Worm (Caenorhabditis elegans) whole organism, L4 larva: ENCODE measurements around the gene srw-26.
"Not testable (repeated sequence)": the region's sequence is repeated elsewhere in the genome, so short reads cannot be mapped to it uniquely, and the experiment has no call there.

Experiments used
- F10B5.3 ChIP-seq: sonication (generic microtip); optimal IDR thresholded peaks from 2 replicates; lab custom pipeline; 2016; ENCODE audit warnings: mild to moderate bottlenecking, missing genetic modification characterization, missing compliant biosample characterization
- F37D6.2 ChIP-seq: sonication (generic microtip); optimal IDR thresholded peaks from 2 replicates; lab custom pipeline; 2016; ENCODE audit warnings: mild to moderate bottlenecking, missing genetic modification characterization, missing compliant biosample characterization
- F44E2.7 ChIP-seq: fragments of 200-800 bp; sonication (Bioruptor generic); IDR thresholded peaks from 2 replicates; pipeline ENCODE4 v2.1.2; 2022; ENCODE audit warnings: missing genetic modification characterization, missing compliant biosample characterization
- Y5F2A.4 ChIP-seq: fragments of 200-800 bp; sonication (Bioruptor generic); optimal IDR thresholded peaks from 2 replicates; lab custom pipeline; 2018; ENCODE audit warnings: mild to moderate bottlenecking, missing genetic modification characterization, missing compliant biosample characterization
- ZK546.5 ChIP-seq, 2 experiments: sonication (generic microtip); optimal IDR thresholded peaks; 2 replicates each; lab custom pipeline; 2017; ENCODE audit warnings: missing biosample characterization in 2 of 2, missing genetic modification characterization in 2 of 2
- aha-1 ChIP-seq: fragments of 150-350 bp; peaks from one replicate; lab custom pipeline; 2014; ENCODE audit warnings: missing biosample characterization, missing genetic modification characterization
- arid-1 ChIP-seq: fragments of 200-800 bp; sonication (Bioruptor generic); conservative IDR thresholded peaks from 2 replicates; pipeline ENCODE4 v1.3.6; 2022; ENCODE audit warnings: missing genetic modification reagents, missing genetic modification characterization, missing compliant biosample characterization
- ceh-20 ChIP-seq: fragments of 200-800 bp; sonication (Bioruptor generic); IDR thresholded peaks from 2 replicates; pipeline ENCODE4 v1.3.6; 2022; ENCODE audit warnings: missing genetic modification reagents, missing genetic modification characterization, missing compliant biosample characterization
- ceh-62 ChIP-seq: sonication (generic microtip); optimal IDR thresholded peaks from 2 replicates; lab custom pipeline; 2017; ENCODE audit warnings: missing biosample characterization, missing genetic modification characterization
- ctbp-1 ChIP-seq: fragments of 200-800 bp; sonication (Bioruptor generic); IDR thresholded peaks from 2 replicates; pipeline ENCODE4 v1.3.6; 2022; ENCODE audit warnings: missing genetic modification reagents, missing genetic modification characterization, missing compliant biosample characterization
- daf-16 ChIP-seq, 3 experiments: sonication (generic microtip); optimal IDR thresholded peaks; 2 replicates each; lab custom pipeline; 2016 to 2017; ENCODE audit warnings: missing genetic modification characterization in 3 of 3, missing genetic modification reagents in 3 of 3, mild to moderate bottlenecking in 2 of 3, missing compliant biosample characterization in 2 of 3, missing biosample characterization in 1 of 3, moderate library complexity in 1 of 3
- dmd-6 ChIP-seq: fragments of 200-800 bp; sonication (Bioruptor generic); IDR thresholded peaks from 2 replicates; pipeline ENCODE4 v1.3.6; 2022; ENCODE audit warnings: missing genetic modification reagents, missing genetic modification characterization, missing compliant biosample characterization
- dpl-1 ChIP-seq: fragments of 150-350 bp; optimal IDR thresholded peaks from 2 replicates; lab custom pipeline; 2014; ENCODE audit warnings: missing biosample characterization, missing genetic modification reagents, missing genetic modification characterization
- egl-27 ChIP-seq: sonication (generic microtip); optimal IDR thresholded peaks from 3 replicates; lab custom pipeline; 2017; ENCODE audit warnings: missing biosample characterization, missing genetic modification reagents, missing genetic modification characterization
- gei-8 ChIP-seq: fragments of 200-800 bp; sonication (Bioruptor generic); optimal IDR thresholded peaks from 2 replicates; lab custom pipeline; 2018; ENCODE audit warnings: mild to moderate bottlenecking, missing genetic modification characterization, missing compliant biosample characterization
- hlh-11 ChIP-seq: fragments of 200-800 bp; sonication (Bioruptor generic); optimal IDR thresholded peaks from 2 replicates; lab custom pipeline; 2018; ENCODE audit warnings: mild to moderate bottlenecking, missing genetic modification characterization, missing compliant biosample characterization
- jun-1 ChIP-seq: fragments of 150-350 bp; optimal IDR thresholded peaks from 2 replicates; lab custom pipeline; 2014; ENCODE audit warnings: missing biosample characterization, missing genetic modification reagents, missing genetic modification characterization
- lim-7 ChIP-seq: fragments of 200-800 bp; sonication (Bioruptor generic); IDR thresholded peaks from 2 replicates; pipeline ENCODE4 v1.3.6; 2022; ENCODE audit warnings: missing genetic modification characterization, missing compliant biosample characterization
- lin-38 ChIP-seq: fragments of 200-800 bp; sonication (Bioruptor generic); IDR thresholded peaks from 2 replicates; pipeline ENCODE4 v1.3.6; 2022; ENCODE audit warnings: missing genetic modification reagents, missing genetic modification characterization, missing compliant biosample characterization
- madf-9 ChIP-seq: fragments of 200-800 bp; sonication (Bioruptor generic); conservative IDR thresholded peaks from 2 replicates; pipeline ENCODE4 v1.3.6; 2022; ENCODE audit warnings: missing genetic modification reagents, missing genetic modification characterization, missing compliant biosample characterization
- mxl-2 ChIP-seq: fragments of 200-800 bp; sonication (Bioruptor generic); conservative IDR thresholded peaks from 2 replicates; pipeline ENCODE4 v1.3.6; 2022; ENCODE audit warnings: missing genetic modification reagents, missing genetic modification characterization, missing compliant biosample characterization
- nhr-111 ChIP-seq: fragments of 200-800 bp; sonication (Bioruptor generic); optimal IDR thresholded peaks from 2 replicates; lab custom pipeline; 2018; ENCODE audit warnings: mild to moderate bottlenecking, missing genetic modification characterization, missing compliant biosample characterization
- nhr-28 ChIP-seq: fragments of 150-350 bp; optimal IDR thresholded peaks from 2 replicates; lab custom pipeline; 2014; ENCODE audit warnings: missing biosample characterization, missing genetic modification characterization
- nhr-41 ChIP-seq: fragments of 200-800 bp; sonication (Bioruptor generic); IDR thresholded peaks from 2 replicates; pipeline ENCODE4 v1.3.6; 2022; ENCODE audit warnings: missing genetic modification reagents, missing genetic modification characterization, missing compliant biosample characterization
- nhr-42 ChIP-seq: fragments of 200-800 bp; sonication (Bioruptor generic); IDR thresholded peaks from 2 replicates; pipeline ENCODE4 v1.3.6; 2022; ENCODE audit warnings: missing genetic modification characterization, missing compliant biosample characterization
- nhr-48 ChIP-seq: sonication (generic microtip); optimal IDR thresholded peaks from 2 replicates; lab custom pipeline; 2016; ENCODE audit warnings: mild to moderate bottlenecking, missing genetic modification characterization, missing compliant biosample characterization
- php-3 ChIP-seq: fragments of 200-800 bp; sonication (Bioruptor generic); IDR thresholded peaks from 2 replicates; pipeline ENCODE4 v1.3.6; 2022; ENCODE audit warnings: missing genetic modification reagents, missing genetic modification characterization, missing compliant biosample characterization
- pqm-1 ChIP-seq: sonication (generic microtip); optimal IDR thresholded peaks from 2 replicates; lab custom pipeline; 2017; ENCODE audit warnings: missing biosample characterization, missing genetic modification characterization
- sdz-12 ChIP-seq: fragments of 200-800 bp; sonication (Bioruptor generic); optimal IDR thresholded peaks from 2 replicates; lab custom pipeline; 2018; ENCODE audit warnings: mild to moderate bottlenecking, missing genetic modification characterization, missing compliant biosample characterization
- set-16 ChIP-seq: fragments of 200-800 bp; sonication (Bioruptor generic); IDR thresholded peaks from 2 replicates; pipeline ENCODE4 v1.3.6; 2022; ENCODE audit warnings: missing genetic modification reagents, missing genetic modification characterization, missing compliant biosample characterization
- unc-62 ChIP-seq, 3 experiments: fragments of 150-350 bp in 1 of 3; sonication (generic microtip); optimal IDR thresholded peaks in 2 of 3; peaks in 1 of 3; 1 replicate in 1 of 3; 2 replicates in 2 of 3; lab custom pipeline; 2014 to 2017; ENCODE audit warnings: missing biosample characterization in 3 of 3, missing genetic modification characterization in 3 of 3, missing genetic modification reagents in 3 of 3, missing genotype in 1 of 3
- vab-7 ChIP-seq: fragments of 200-800 bp; sonication (Bioruptor generic); IDR thresholded peaks from 2 replicates; pipeline ENCODE4 v1.3.6; 2022; ENCODE audit warnings: missing genetic modification reagents, missing genetic modification characterization, missing compliant biosample characterization
- zfp-2 ChIP-seq: sonication (generic microtip); optimal IDR thresholded peaks from 2 replicates; lab custom pipeline; 2016; ENCODE audit warnings: mild to moderate bottlenecking, missing genetic modification characterization, missing compliant biosample characterization
- ztf-11 ChIP-seq: fragments of 150-350 bp; optimal IDR thresholded peaks from 2 replicates; lab custom pipeline; 2014; ENCODE audit warnings: missing biosample characterization, missing genetic modification characterization

The srw-26 gene

DNA sequence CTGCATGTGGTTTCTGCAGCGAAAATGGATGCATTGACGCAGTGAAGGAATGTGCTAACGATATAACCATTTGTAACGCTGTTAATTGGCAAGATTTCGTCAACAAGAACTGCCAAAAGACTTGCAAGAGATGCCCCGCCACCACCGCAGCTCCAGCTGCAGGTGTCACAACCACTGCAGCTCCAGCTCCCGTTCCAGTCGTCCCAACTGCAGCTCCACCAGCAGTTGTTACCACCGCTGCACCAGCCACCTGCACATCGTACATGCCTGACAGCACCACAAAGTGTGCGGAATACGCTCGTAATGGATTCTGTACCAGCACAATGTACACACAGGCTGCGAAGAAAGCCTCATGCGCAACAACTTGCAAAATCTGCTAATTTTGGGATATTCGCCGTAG is 19.6 kb downstream of the srw-26 start:
- TF ChIP-seq F44E2.7 = no peak
- peak; percentile 58 for TF ChIP-seq set-16 (GFP tag; lab: Robert Waterston, UW)

- TF ChIP-seq nhr-41 (GFP tag; lab: Robert Waterston, UW) (no peak), nhr-28 (no peak), nhr-42 (no peak), jun-1 (tag; lab: Kevin White, UChicago) (no peak), nhr-111 (GFP tag; lab: Kevin White, UChicago) (no peak), ceh-20 (no peak), dmd-6 (GFP tag; lab: Robert Waterston, UW) (no peak), hlh-11 (tag; lab: Kevin White, UChicago) (no peak), ztf-11 (tag; lab: Kevin White, UChicago) (no peak), Y5F2A.4 (GFP tag; lab: Kevin White, UChicago) (no peak), pqm-1 (tag; lab: Kevin White, UChicago) (no peak), lin-38 (GFP tag; lab: Robert Waterston, UW) (no peak), lim-7 (no peak), ZK546.5 (tag; optimal IDR thresholded peaks at IDR 0.05; lab: Kevin White, UChicago) (no peak), zfp-2 (tag; lab: Kevin White, UChicago) (no peak), ceh-62 (tag; lab: Kevin White, UChicago) (no peak), nhr-48 (tag; lab: Kevin White, UChicago) (no peak), F37D6.2 (tag; lab: Kevin White, UChicago) (no peak), vab-7 (GFP tag; lab: Robert Waterston, UW) (no peak), ctbp-1 (no peak)
Observed at ce11 chrV:15911848-15912247, 20.4 kb downstream of the srw-26 start, which contains the start of gene F35E8.6. Gene F35E8.6 (plus strand): TSS chrV:15912148.

DNA sequence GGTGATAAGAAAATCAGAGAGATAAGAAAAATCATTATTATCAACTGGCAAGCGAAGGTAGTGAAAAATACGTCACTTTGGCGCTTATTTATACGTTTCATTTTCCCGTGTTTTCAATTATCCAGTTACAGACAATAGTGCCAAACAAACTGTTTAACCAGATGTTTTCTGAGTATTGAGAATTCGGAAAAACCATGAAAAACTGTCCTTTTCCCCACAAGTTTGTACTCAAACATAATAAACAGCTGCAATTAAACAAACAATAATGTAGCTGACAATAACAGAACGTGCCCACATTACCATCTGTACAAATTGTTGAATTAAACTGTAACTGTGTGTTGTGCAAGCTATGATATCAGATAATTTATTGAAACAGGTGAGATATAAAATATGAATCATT is 26.8 kb downstream of the srw-26 start, which contains the start of the genes F35E8.1 and F35E8.2:
Gene F35E8.1 (minus strand): TSS at position 101 of the 400 bp plus-strand sequence.
Gene F35E8.2 (plus strand): TSS at position 132 of the 400 bp plus-strand sequence.
- not testable (repeated sequence) for TF ChIP-seq daf-16 (GFP tag; optimal IDR thresholded peaks at IDR 0.05; lab: Kevin White, UChicago)
- peak; percentile 46 for TF ChIP-seq daf-16 (tag; optimal IDR thresholded peaks at IDR 0.05; lab: Kevin White, UChicago)
- 0 out of 2 replicates have a peak, but pooled peaks have one; percentile 14 for TF ChIP-seq dmd-6 (GFP tag; lab: Robert Waterston, UW)

DNA sequence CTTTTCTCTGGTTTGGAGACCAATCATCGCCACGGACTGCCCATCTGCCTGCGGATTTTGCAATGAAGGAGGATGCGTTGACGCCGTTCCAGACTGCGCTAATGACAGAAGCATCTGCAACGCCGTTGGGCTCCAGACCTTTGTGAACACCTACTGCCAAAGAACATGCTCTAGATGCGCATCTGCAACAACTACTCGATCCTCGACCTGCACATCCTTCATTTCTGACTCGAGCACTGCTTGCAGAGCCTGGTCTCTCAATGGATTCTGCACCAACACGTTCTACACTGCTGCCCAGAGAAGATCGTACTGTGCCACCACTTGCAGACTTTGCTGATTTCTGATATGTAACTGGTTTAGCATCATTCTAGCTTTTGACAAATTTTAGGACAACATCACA is 31.7 kb downstream of the srw-26 start:
- no peak for TF ChIP-seq sdz-12 (GFP tag; lab: Kevin White, UChicago)
- no peak for TF ChIP-seq dpl-1 (GFP tag; lab: Kevin White, UChicago)
- no peak for TF ChIP-seq vab-7 (GFP tag; lab: Robert Waterston, UW)
- no peak for TF ChIP-seq mxl-2 (GFP tag; lab: Robert Waterston, UW)
- TF ChIP-seq F10B5.3 (tag; lab: Kevin White, UChicago) = no peak
- TF ChIP-seq egl-27 = no peak
- TF ChIP-seq php-3 (GFP tag; lab: Robert Waterston, UW) = no peak
- no peak for TF ChIP-seq madf-9
- no peak for TF ChIP-seq gei-8 (GFP tag; lab: Kevin White, UChicago)
- TF ChIP-seq F37D6.2 (tag; lab: Kevin White, UChicago) = no peak
- TF ChIP-seq aha-1 (tag; lab: Kevin White, UChicago) = no peak
- no peak for TF ChIP-seq arid-1

- TF ChIP-seq unc-62 (GFP tag; optimal IDR thresholded peaks at IDR 0.05 in 1 of 2; lab: Kevin White, UChicago) (peak in 1 of 2 experiments; percentile 53), unc-62 (tag; optimal IDR thresholded peaks at IDR 0.05; lab: Kevin White, UChicago) (no peak), dmd-6 (GFP tag; lab: Robert Waterston, UW) (no peak)
Observed at ce11 chrV:15899696-15900095, 32.6 kb downstream of the srw-26 start, which contains the start of gene T06C12.14. Gene T06C12.14 (plus strand): TSS chrV:15899996.
